Fruit fly (Drosophila melanogaster) whole organism, embryonic: ENCODE measurements around the gene Rab7.

ENCODE experiments used
- Atf6 ChIP-seq: fragments of 200-800 bp; sonication (Bioruptor generic); IDR thresholded peaks from 2 replicates; pipeline ENCODE4 v1.3.6; 2022; ENCODE audit warnings: missing biosample characterization, missing genetic modification characterization
- B-H1 ChIP-seq: fragments of 200-800 bp; sonication (Bioruptor generic); IDR thresholded peaks from 3 replicates; pipeline ENCODE4 v1.3.6; 2022; ENCODE audit warnings: missing biosample characterization, missing genetic modification characterization
- B-H2 ChIP-seq: fragments of 200-800 bp; sonication (Bioruptor generic); optimal IDR thresholded peaks from 2 replicates; lab custom pipeline; 2018; ENCODE audit warnings: missing biosample characterization, mild to moderate bottlenecking, missing genetic modification characterization
- CG10209 ChIP-seq: fragments of 200-800 bp; sonication (Bioruptor generic); optimal IDR thresholded peaks from 3 replicates; lab custom pipeline; 2017; ENCODE audit warnings: missing biosample characterization, mild to moderate bottlenecking, missing genetic modification characterization, missing genetic modification reagents
- CG10543 ChIP-seq: fragments of 200-800 bp; sonication (Bioruptor generic); optimal IDR thresholded peaks from 3 replicates; lab custom pipeline; 2017; ENCODE audit warnings: missing biosample characterization, mild to moderate bottlenecking, missing genetic modification characterization, moderate library complexity
- CG11723 ChIP-seq: fragments of 200-800 bp; sonication (Bioruptor generic); optimal IDR thresholded peaks from 2 replicates; lab custom pipeline; 2017; ENCODE audit warnings: missing biosample characterization, mild to moderate bottlenecking, missing genetic modification characterization
- CG12071 ChIP-seq: fragments of 200-800 bp; sonication (Bioruptor generic); optimal IDR thresholded peaks from 3 replicates; lab custom pipeline; 2018; ENCODE audit warnings: missing biosample characterization, mild to moderate bottlenecking, missing genetic modification characterization
- CG13123 ChIP-seq: fragments of 200-800 bp; sonication (Bioruptor generic); optimal IDR thresholded peaks from 2 replicates; lab custom pipeline; 2016; ENCODE audit warnings: missing biosample characterization, missing genetic modification characterization
- CG14014 ChIP-seq: fragments of 200-800 bp; sonication (Bioruptor generic); IDR thresholded peaks from 2 replicates; pipeline ENCODE4 v1.3.6; 2022; ENCODE audit warnings: missing biosample characterization, missing genetic modification characterization
- CG15696 ChIP-seq: fragments of 200-800 bp; sonication (Bioruptor generic); optimal IDR thresholded peaks from 2 replicates; lab custom pipeline; 2019; ENCODE audit warnings: missing biosample characterization, mild to moderate bottlenecking, missing genetic modification characterization, moderate library complexity
- CG2202 ChIP-seq: fragments of 200-800 bp; sonication (Bioruptor generic); optimal IDR thresholded peaks from 2 replicates; lab custom pipeline; 2018; ENCODE audit warnings: missing biosample characterization, mild to moderate bottlenecking, missing genetic modification characterization
- CG3163 ChIP-seq: fragments of 200-800 bp; sonication (Bioruptor generic); optimal IDR thresholded peaks from 3 replicates; lab custom pipeline; 2016; ENCODE audit warnings: missing biosample characterization, missing genetic modification characterization
- CG3407 ChIP-seq: fragments of 200-800 bp; sonication (Bioruptor generic); optimal IDR thresholded peaks from 2 replicates; lab custom pipeline; 2018; ENCODE audit warnings: missing biosample characterization, mild to moderate bottlenecking, missing genetic modification characterization
- CG4707 ChIP-seq: fragments of 200-800 bp; sonication (Bioruptor generic); optimal IDR thresholded peaks from 2 replicates; lab custom pipeline; 2018; ENCODE audit warnings: missing biosample characterization, mild to moderate bottlenecking, missing genetic modification characterization, moderate library complexity
- CG9437 ChIP-seq: fragments of 200-800 bp; sonication (Bioruptor generic); optimal IDR thresholded peaks from 2 replicates; lab custom pipeline; 2018; ENCODE audit warnings: missing biosample characterization, mild to moderate bottlenecking, missing genetic modification characterization
- D ChIP-seq, 2 experiments: fragments of 200-800 bp in 1 of 2; fragments of >200 bp in 1 of 2; sonication (Bioruptor generic) in 1 of 2; optimal IDR thresholded peaks; 2 replicates in 1 of 2; 3 replicates in 1 of 2; lab custom pipeline; 2017; ENCODE audit warnings: mild to moderate bottlenecking in 1 of 2, missing biosample characterization in 1 of 2, missing genetic modification characterization in 1 of 2, missing genetic modification reagents in 1 of 2
- D19A ChIP-seq: fragments of 200-800 bp; optimal IDR thresholded peaks from 3 replicates; lab custom pipeline; 2019; ENCODE audit warnings: missing biosample characterization, mild to moderate bottlenecking, missing genetic modification characterization, moderate library complexity
- Dfd ChIP-seq, 2 experiments: fragments of >200 bp; optimal IDR thresholded peaks; 2 replicates each; lab custom pipeline; 2017; ENCODE audit warnings: missing biosample characterization in 2 of 2, missing genetic modification characterization in 2 of 2
- Drgx ChIP-seq: fragments of 200-800 bp; sonication (Bioruptor generic); IDR thresholded peaks from 2 replicates; pipeline ENCODE4 v1.3.6; 2022; ENCODE audit warnings: missing biosample characterization, missing genetic modification characterization
- Gug ChIP-seq: fragments of 200-800 bp; sonication (Bioruptor generic); IDR thresholded peaks from 4 replicates; pipeline ENCODE4 v1.3.6; 2022; ENCODE audit warnings: missing biosample characterization, missing genetic modification characterization
- H2.0 ChIP-seq: fragments of 200-800 bp; sonication (Bioruptor generic); IDR thresholded peaks from 2 replicates; pipeline ENCODE4 v1.3.6; 2022; ENCODE audit warnings: missing biosample characterization, missing genetic modification characterization
- Hr39 ChIP-seq: fragments of >200 bp; optimal IDR thresholded peaks from 2 replicates; lab custom pipeline; 2017
- Jarid2 ChIP-seq: fragments of 200-800 bp; sonication (Bioruptor generic); optimal IDR thresholded peaks from 3 replicates; lab custom pipeline; 2017; ENCODE audit warnings: mild to moderate bottlenecking, missing biosample characterization, missing genetic modification reagents, missing genetic modification characterization
- Lim3 ChIP-seq: fragments of 200-800 bp; sonication (Bioruptor generic); IDR thresholded peaks from 2 replicates; pipeline ENCODE4 v1.3.6; 2022; ENCODE audit warnings: missing biosample characterization, missing genetic modification characterization
- Myb ChIP-seq: fragments of 200-800 bp; sonication (Bioruptor generic); optimal IDR thresholded peaks from 2 replicates; lab custom pipeline; 2016; ENCODE audit warnings: missing biosample characterization, missing genetic modification characterization
- Nf-YB ChIP-seq: fragments of 200-800 bp; sonication (Bioruptor generic); optimal IDR thresholded peaks from 3 replicates; lab custom pipeline; 2019; ENCODE audit warnings: missing biosample characterization, mild to moderate bottlenecking, missing genetic modification characterization, moderate library complexity
- NfI ChIP-seq: fragments of 200-800 bp; sonication (Bioruptor generic); optimal IDR thresholded peaks from 3 replicates; lab custom pipeline; 2018; ENCODE audit warnings: missing biosample characterization, mild to moderate bottlenecking, missing genetic modification characterization, moderate library complexity
- Opbp ChIP-seq: fragments of 200-800 bp; sonication (Bioruptor generic); IDR thresholded peaks from 3 replicates; pipeline ENCODE4 v1.3.6; 2022; ENCODE audit warnings: missing biosample characterization, missing genetic modification characterization; ENCODE audit not compliant: partially characterized antibody
- Optix ChIP-seq: fragments of 200-800 bp; sonication (Bioruptor generic); IDR thresholded peaks from 3 replicates; pipeline ENCODE4 v1.3.6; 2022; ENCODE audit warnings: missing biosample characterization, missing genetic modification characterization
- PHDP ChIP-seq: fragments of 200-800 bp; sonication (Bioruptor generic); optimal IDR thresholded peaks from 3 replicates; lab custom pipeline; 2018; ENCODE audit warnings: missing biosample characterization, mild to moderate bottlenecking, missing genetic modification characterization, moderate library complexity
- Side ChIP-seq: fragments of 200-800 bp; sonication (Bioruptor generic); optimal IDR thresholded peaks from 2 replicates; lab custom pipeline; 2016; ENCODE audit warnings: missing biosample characterization, missing genetic modification characterization
- Spps ChIP-seq: fragments of 200-800 bp; sonication (Bioruptor generic); optimal IDR thresholded peaks from 2 replicates; lab custom pipeline; 2018; ENCODE audit warnings: missing biosample characterization, mild to moderate bottlenecking, missing genetic modification characterization
- aop ChIP-seq: fragments of 200-800 bp; sonication (Bioruptor generic); IDR thresholded peaks from 2 replicates; pipeline ENCODE4 v1.3.6; 2022; ENCODE audit warnings: missing biosample characterization, missing genetic modification characterization
- ap ChIP-seq: fragments of 200-800 bp; sonication (Bioruptor generic); IDR thresholded peaks from 2 replicates; pipeline ENCODE4 v1.3.6; 2022; ENCODE audit warnings: missing biosample characterization, missing genetic modification characterization
- dmrt99B ChIP-seq: fragments of 200-800 bp; sonication (Bioruptor generic); optimal IDR thresholded peaks from 2 replicates; lab custom pipeline; 2018; ENCODE audit warnings: missing biosample characterization, mild to moderate bottlenecking, missing genetic modification characterization, moderate library complexity
- en ChIP-seq: fragments of 200-800 bp; sonication (Bioruptor generic); optimal IDR thresholded peaks from 2 replicates; lab custom pipeline; 2016; ENCODE audit warnings: missing biosample characterization, missing genetic modification characterization
- fd3F ChIP-seq: fragments of 200-800 bp; sonication (Bioruptor generic); optimal IDR thresholded peaks from 2 replicates; lab custom pipeline; 2018; ENCODE audit warnings: missing biosample characterization, mild to moderate bottlenecking, missing genetic modification characterization, moderate library complexity
- ind ChIP-seq: fragments of 200-800 bp; sonication (Bioruptor generic); optimal IDR thresholded peaks from 3 replicates; lab custom pipeline; 2016; ENCODE audit warnings: missing biosample characterization, missing genetic modification characterization
- jigr1 ChIP-seq: fragments of 200-800 bp; sonication (Bioruptor generic); IDR thresholded peaks from 3 replicates; pipeline ENCODE4 v1.3.6; 2022; ENCODE audit warnings: missing biosample characterization, missing genetic modification characterization
- klu ChIP-seq: fragments of 200-800 bp; sonication (Bioruptor generic); IDR thresholded peaks from 2 replicates; pipeline ENCODE4 v1.3.6; 2022; ENCODE audit warnings: missing biosample characterization, missing genetic modification characterization
- lbe ChIP-seq: fragments of 200-800 bp; sonication (Bioruptor generic); optimal IDR thresholded peaks from 2 replicates; lab custom pipeline; 2016; ENCODE audit warnings: missing biosample characterization, mild to moderate bottlenecking, missing genetic modification characterization
- lmd ChIP-seq: fragments of 200-800 bp; sonication (Bioruptor generic); IDR thresholded peaks from 2 replicates; pipeline ENCODE4 v1.3.6; 2022; ENCODE audit warnings: missing biosample characterization, missing genetic modification characterization
- luna ChIP-seq: fragments of 200-800 bp; sonication (Bioruptor generic); optimal IDR thresholded peaks from 2 replicates; lab custom pipeline; 2016; ENCODE audit warnings: missing biosample characterization, missing genetic modification characterization
- pho ChIP-seq: fragments of 200-800 bp; sonication (Bioruptor generic); optimal IDR thresholded peaks from 2 replicates; lab custom pipeline; 2016; ENCODE audit warnings: missing biosample characterization, missing genetic modification characterization
- pnt ChIP-seq: fragments of 200-800 bp; sonication (Bioruptor generic); optimal IDR thresholded peaks from 3 replicates; lab custom pipeline; 2016; ENCODE audit warnings: missing biosample characterization, missing genetic modification characterization
- pros ChIP-seq: fragments of 200-800 bp; sonication (Bioruptor generic); optimal IDR thresholded peaks from 3 replicates; lab custom pipeline; 2019; ENCODE audit warnings: missing biosample characterization, mild to moderate bottlenecking, missing genetic modification characterization, moderate library complexity
- schlank ChIP-seq: fragments of 200-800 bp; sonication (Bioruptor generic); optimal IDR thresholded peaks from 2 replicates; lab custom pipeline; 2018; ENCODE audit warnings: missing biosample characterization, mild to moderate bottlenecking, missing genetic modification characterization
- shn ChIP-seq: fragments of 200-800 bp; sonication (Bioruptor generic); optimal IDR thresholded peaks from 3 replicates; lab custom pipeline; 2016; ENCODE audit warnings: missing biosample characterization, missing genetic modification characterization
- sisA ChIP-seq: fragments of 200-800 bp; sonication (Bioruptor generic); IDR thresholded peaks from 2 replicates; pipeline ENCODE4 v1.3.6; 2022; ENCODE audit warnings: missing biosample characterization, missing genetic modification characterization
- wdn ChIP-seq: fragments of 200-800 bp; sonication (Bioruptor generic); IDR thresholded peaks from 2 replicates; pipeline ENCODE4 v1.3.6; 2022; ENCODE audit warnings: missing biosample characterization, missing genetic modification characterization

Gene Rab7

DNA sequence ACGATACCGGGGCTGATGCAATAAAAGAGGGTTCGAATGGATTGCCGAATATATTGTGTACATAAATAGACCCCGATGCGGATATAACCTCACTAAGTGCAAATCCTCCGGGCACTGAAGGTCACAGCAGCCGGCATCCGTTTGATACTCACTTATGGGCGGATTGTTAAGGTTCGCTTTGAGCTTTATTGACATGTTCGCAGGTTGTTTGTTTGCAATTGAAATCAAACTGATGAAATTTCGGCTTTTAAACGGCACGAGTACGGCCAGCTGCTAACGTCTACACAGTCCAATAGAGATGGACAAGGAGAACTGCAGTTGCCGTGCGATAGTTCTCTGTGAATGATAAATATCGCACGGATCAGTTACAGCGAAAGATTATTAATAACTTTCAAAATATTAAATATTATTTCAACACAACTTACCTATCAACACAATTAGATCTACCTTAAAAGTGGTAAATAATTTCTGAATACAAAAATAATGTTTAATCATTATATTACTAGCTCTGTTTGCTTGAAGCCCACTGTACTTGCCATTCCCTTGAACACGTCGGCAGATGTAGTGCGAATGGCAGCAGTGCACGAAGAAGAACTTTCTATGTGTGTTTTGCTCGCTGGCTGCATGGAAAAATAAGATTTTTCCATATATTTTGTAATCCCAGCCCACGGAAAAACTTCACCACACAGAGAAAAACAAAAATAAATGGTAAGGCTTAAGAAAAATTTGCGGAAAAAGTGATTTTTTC is 34.5 kb upstream of the Rab7 start, which contains the start of the genes GluProRS and AP-1sigma (continued):
- peak; percentile 60 for TF ChIP-seq en (GFP tag; lab: Kevin White, UChicago)
- TF ChIP-seq jigr1, result peak; percentile 89
- peak; percentile 71 for TF ChIP-seq shn (GFP tag; lab: Kevin White, UChicago)
- TF ChIP-seq CG10209 (GFP tag; lab: Kevin White, UChicago), result peak; percentile 84
- TF ChIP-seq B-H1, result peak; percentile 90
- peak; percentile 88 for TF ChIP-seq NfI (GFP tag; lab: Kevin White, UChicago)
- peak; percentile 97 for TF ChIP-seq lmd (GFP tag; lab: Robert Waterston, UW)
- TF ChIP-seq CG10543 (GFP tag; lab: Kevin White, UChicago), result peak; percentile 82
- peak; percentile 38 for TF ChIP-seq luna (GFP tag; lab: Kevin White, UChicago)
- TF ChIP-seq Side (GFP tag; lab: Kevin White, UChicago), result peak; percentile 60
- peak; percentile 76 for TF ChIP-seq Spps (tag; lab: Kevin White, UChicago)
- TF ChIP-seq D (optimal IDR thresholded peaks at IDR 0.05; lab: Kevin White, UChicago), result no peak
- TF ChIP-seq D (GFP tag; optimal IDR thresholded peaks at IDR 0.05; lab: Kevin White, UChicago), result peak; percentile 75
- TF ChIP-seq Myb (GFP tag; lab: Kevin White, UChicago), result peak; percentile 46
- peak; percentile 73 for TF ChIP-seq D19A
- TF ChIP-seq ind (GFP tag; lab: Kevin White, UChicago), result peak; percentile 94
- peak; percentile 73 for TF ChIP-seq CG11723 (GFP tag; lab: Kevin White, UChicago)
- TF ChIP-seq lbe (GFP tag; lab: Kevin White, UChicago), result peak; percentile 81
- peak; percentile 84 for TF ChIP-seq fd3F (GFP tag; lab: Kevin White, UChicago)
- TF ChIP-seq CG2202, result peak; percentile 67
- TF ChIP-seq Optix (GFP tag; lab: Robert Waterston, UW), result peak; percentile 91
- peak; percentile 94 for TF ChIP-seq klu (GFP tag; lab: Robert Waterston, UW)
- TF ChIP-seq dmrt99B, result peak; percentile 87
- TF ChIP-seq CG4707 (GFP tag; lab: Kevin White, UChicago), result peak; percentile 96
- peak; percentile 87 for TF ChIP-seq CG13123 (GFP tag; lab: Kevin White, UChicago)
- TF ChIP-seq Gug (GFP tag; lab: Robert Waterston, UW), result peak; percentile 96
- peak; percentile 97 for TF ChIP-seq sisA (GFP tag; lab: Robert Waterston, UW)
- peak; percentile 89 for TF ChIP-seq wdn (GFP tag; lab: Robert Waterston, UW)
- TF ChIP-seq H2.0, result peak; percentile 97
- TF ChIP-seq Nf-YB, result peak; percentile 65
- TF ChIP-seq PHDP (tag; lab: Kevin White, UChicago), result peak; percentile 87
- TF ChIP-seq Atf6 (GFP tag; lab: Robert Waterston, UW), result peak; percentile 94
- TF ChIP-seq Hr39 (lab: Kevin White, UChicago), result no peak
- TF ChIP-seq aop, result peak; percentile 75
- peak; percentile 86 for TF ChIP-seq Opbp (GFP tag; lab: Robert Waterston, UW)
- TF ChIP-seq ap (GFP tag; lab: Robert Waterston, UW), result peak; percentile 94
- TF ChIP-seq B-H2 (GFP tag; lab: Kevin White, UChicago), result peak; percentile 86
- peak; percentile 59 for TF ChIP-seq schlank (tag; lab: Kevin White, UChicago)
- TF ChIP-seq CG12071 (GFP tag; lab: Kevin White, UChicago), result peak; percentile 66
- peak; percentile 72 for TF ChIP-seq CG9437
- peak; percentile 73 for TF ChIP-seq Lim3 (GFP tag; lab: Robert Waterston, UW)
- peak; percentile 90 for TF ChIP-seq CG15696 (tag; lab: Kevin White, UChicago)
- peak; percentile 88 for TF ChIP-seq pnt (GFP tag; lab: Kevin White, UChicago)
- TF ChIP-seq Drgx (GFP tag; lab: Robert Waterston, UW), result peak; percentile 92
- peak; percentile 90 for TF ChIP-seq pho
- TF ChIP-seq Dfd (GFP tag; optimal IDR thresholded peaks at IDR 0.05; lab: Kevin White, UChicago), result no peak
- TF ChIP-seq CG3407 (GFP tag; lab: Kevin White, UChicago), result peak; percentile 83
- TF ChIP-seq CG14014 (GFP tag; lab: Robert Waterston, UW), result peak; percentile 95
- TF ChIP-seq Jarid2 (GFP tag; lab: Kevin White, UChicago), result peak; percentile 58
- TF ChIP-seq pros (GFP tag; lab: Kevin White, UChicago), result no peak
- peak; percentile 48 for TF ChIP-seq CG3163 (GFP tag; lab: Kevin White, UChicago)
